Worm (Caenorhabditis elegans) whole organism, late embryonic: Measurements from ENCODE around the gene C33G3.5.
A peak's percentile ranks its signal among the peaks of the same experiment; 100 is the strongest.

Experiments used
- C08G9.2 ChIP-seq: sonication (generic microtip); optimal IDR thresholded peaks from 2 replicates; lab custom pipeline; 2016; ENCODE audit warnings: mild to moderate bottlenecking, missing genetic modification characterization, moderate library complexity, missing compliant biosample characterization
- C38D4.7 ChIP-seq: fragments of 200-800 bp; sonication (Bioruptor generic); optimal IDR thresholded peaks from 2 replicates; lab custom pipeline; 2018; ENCODE audit warnings: mild to moderate bottlenecking, missing genetic modification characterization, moderate library complexity, missing compliant biosample characterization
- F13H6.1 ChIP-seq: sonication (generic microtip); optimal IDR thresholded peaks from 2 replicates; lab custom pipeline; 2016; ENCODE audit warnings: missing genetic modification characterization, missing compliant biosample characterization
- K02D7.2 ChIP-seq: sonication (generic microtip); optimal IDR thresholded peaks from 2 replicates; lab custom pipeline; 2017; ENCODE audit warnings: mild to moderate bottlenecking, missing genetic modification characterization, missing compliant biosample characterization
- K09A11.1 ChIP-seq: sonication (generic microtip); optimal IDR thresholded peaks from 2 replicates; lab custom pipeline; 2017; ENCODE audit warnings: antibody characterized with exemption, mild to moderate bottlenecking, missing genetic modification characterization, missing compliant biosample characterization; ENCODE audit not compliant: insufficient read depth
- T23F11.4 ChIP-seq: fragments of 200-800 bp; sonication (Bioruptor generic); optimal IDR thresholded peaks from 2 replicates; lab custom pipeline; 2018; ENCODE audit warnings: mild to moderate bottlenecking, missing genetic modification characterization, missing compliant biosample characterization
- ama-1 ChIP-seq: fragments of 150-350 bp; optimal IDR thresholded peaks from 2 replicates; lab custom pipeline; 2014
- ceh-18 ChIP-seq: sonication (generic microtip); optimal IDR thresholded peaks from 2 replicates; lab custom pipeline; 2016; ENCODE audit warnings: missing genetic modification characterization, missing compliant biosample characterization
- ceh-19 ChIP-seq: fragments of 200-800 bp; sonication (Bioruptor generic); optimal IDR thresholded peaks from 2 replicates; lab custom pipeline; 2018; ENCODE audit warnings: mild to moderate bottlenecking, missing genetic modification characterization, missing compliant biosample characterization
- ceh-34 ChIP-seq: sonication (generic microtip); optimal IDR thresholded peaks from 2 replicates; lab custom pipeline; 2016; ENCODE audit warnings: mild to moderate bottlenecking, missing genetic modification characterization, missing compliant biosample characterization
- ceh-45 ChIP-seq: fragments of 200-800 bp; sonication (Bioruptor generic); IDR thresholded peaks from 2 replicates; pipeline ENCODE4 v1.3.6; 2022; ENCODE audit warnings: missing genetic modification reagents, missing genetic modification characterization, missing compliant biosample characterization
- ceh-6 ChIP-seq: fragments of 200-800 bp; sonication (Bioruptor generic); optimal IDR thresholded peaks from 2 replicates; lab custom pipeline; 2018; ENCODE audit warnings: mild to moderate bottlenecking, missing genetic modification characterization, missing compliant biosample characterization
- ceh-9 ChIP-seq: sonication (generic microtip); optimal IDR thresholded peaks from 2 replicates; lab custom pipeline; 2016; ENCODE audit warnings: mild to moderate bottlenecking, missing genetic modification characterization, inconsistent platforms, missing compliant biosample characterization
- che-1 ChIP-seq: sonication (generic microtip); optimal IDR thresholded peaks from 2 replicates; lab custom pipeline; 2016; ENCODE audit warnings: mild to moderate bottlenecking, missing genetic modification characterization, missing compliant biosample characterization
- dve-1 ChIP-seq: sonication (generic microtip); optimal IDR thresholded peaks from 2 replicates; lab custom pipeline; 2017; ENCODE audit warnings: antibody characterized with exemption, mild to moderate bottlenecking, missing genetic modification characterization, missing compliant biosample characterization
- elt-2 ChIP-seq: sonication (generic microtip); optimal IDR thresholded peaks from 2 replicates; lab custom pipeline; 2016; ENCODE audit warnings: missing genetic modification reagents, missing genetic modification characterization, missing compliant biosample characterization
- ets-4 ChIP-seq: sonication (generic microtip); optimal IDR thresholded peaks from 2 replicates; lab custom pipeline; 2016; ENCODE audit warnings: missing genetic modification characterization, missing compliant biosample characterization
- eyg-1 ChIP-seq: sonication (generic microtip); optimal IDR thresholded peaks from 2 replicates; lab custom pipeline; 2016; ENCODE audit warnings: missing genotype, missing genetic modification characterization, missing compliant biosample characterization
- fax-1 ChIP-seq: sonication (generic microtip); optimal IDR thresholded peaks from 2 replicates; lab custom pipeline; 2016; ENCODE audit warnings: missing genotype, missing genetic modification characterization, missing compliant biosample characterization
- fkh-6 ChIP-seq: sonication (generic microtip); optimal IDR thresholded peaks from 2 replicates; lab custom pipeline; 2016; ENCODE audit warnings: missing genetic modification characterization, missing compliant biosample characterization
- gmeb-2 ChIP-seq: sonication (generic microtip); optimal IDR thresholded peaks from 2 replicates; lab custom pipeline; 2016; ENCODE audit warnings: missing genetic modification characterization, inconsistent platforms, missing compliant biosample characterization
- hlh-15 ChIP-seq: sonication (generic microtip); optimal IDR thresholded peaks from 2 replicates; lab custom pipeline; 2016; ENCODE audit warnings: missing genetic modification characterization, missing compliant biosample characterization
- hlh-30 ChIP-seq: sonication (generic microtip); optimal IDR thresholded peaks from 2 replicates; lab custom pipeline; 2017; ENCODE audit warnings: antibody characterized with exemption, missing genetic modification characterization, missing compliant biosample characterization; ENCODE audit not compliant: insufficient read depth
- hlh-6 ChIP-seq: sonication (generic microtip); optimal IDR thresholded peaks from 2 replicates; lab custom pipeline; 2016; ENCODE audit warnings: missing genotype, missing genetic modification characterization, missing compliant biosample characterization
- hlh-8 ChIP-seq: sonication (generic microtip); optimal IDR thresholded peaks from 2 replicates; lab custom pipeline; 2016; ENCODE audit warnings: missing genotype, missing genetic modification characterization, missing compliant biosample characterization
- lim-6 ChIP-seq: sonication (generic microtip); optimal IDR thresholded peaks from 2 replicates; lab custom pipeline; 2016; ENCODE audit warnings: missing genetic modification characterization, missing compliant biosample characterization
- lin-11 ChIP-seq: fragments of 200-800 bp; sonication (Bioruptor generic); optimal IDR thresholded peaks from 2 replicates; lab custom pipeline; 2018; ENCODE audit warnings: mild to moderate bottlenecking, missing genetic modification characterization, missing compliant biosample characterization
- madf-2 ChIP-seq: sonication (generic microtip); optimal IDR thresholded peaks from 2 replicates; lab custom pipeline; 2017; ENCODE audit warnings: missing genetic modification characterization, missing compliant biosample characterization
- mec-3 ChIP-seq: sonication (generic microtip); optimal IDR thresholded peaks from 2 replicates; lab custom pipeline; 2016; ENCODE audit warnings: borderline replicate concordance, missing genetic modification characterization, missing compliant biosample characterization
- nhr-232 ChIP-seq: sonication (generic microtip); optimal IDR thresholded peaks from 2 replicates; lab custom pipeline; 2016; ENCODE audit warnings: missing genetic modification characterization, missing compliant biosample characterization
- npax-4 ChIP-seq: sonication (generic microtip); optimal IDR thresholded peaks from 2 replicates; lab custom pipeline; 2016; ENCODE audit warnings: missing genetic modification characterization, missing compliant biosample characterization
- pag-3 ChIP-seq: sonication (generic microtip); optimal IDR thresholded peaks from 2 replicates; lab custom pipeline; 2016; ENCODE audit warnings: missing compliant biosample characterization, missing genetic modification characterization, borderline replicate concordance
- pat-9 ChIP-seq: fragments of 200-800 bp; sonication (Bioruptor generic); optimal IDR thresholded peaks from 2 replicates; lab custom pipeline; 2018; ENCODE audit warnings: mild to moderate bottlenecking, missing genetic modification characterization, moderate library complexity, missing compliant biosample characterization
- pax-1 ChIP-seq: fragments of 150-350 bp; optimal IDR thresholded peaks from 2 replicates; lab custom pipeline; 2014; ENCODE audit warnings: missing biosample characterization, missing genetic modification characterization
- pha-2 ChIP-seq: sonication (generic microtip); optimal IDR thresholded peaks from 2 replicates; lab custom pipeline; 2017; ENCODE audit warnings: mild to moderate bottlenecking, missing genetic modification characterization, missing compliant biosample characterization
- pha-4 ChIP-seq: fragments of 150-350 bp; optimal IDR thresholded peaks from 2 replicates; lab custom pipeline; 2018; ENCODE audit warnings: missing biosample characterization, missing genetic modification reagents, missing genetic modification characterization
- pqm-1 ChIP-seq: sonication (generic microtip); optimal IDR thresholded peaks from 2 replicates; lab custom pipeline; 2016; ENCODE audit warnings: missing genetic modification characterization, missing compliant biosample characterization
- pros-1 ChIP-seq: fragments of 150-350 bp; optimal IDR thresholded peaks from 2 replicates; lab custom pipeline; 2014; ENCODE audit warnings: missing biosample characterization, missing genetic modification reagents, missing genetic modification characterization
- ref-2 ChIP-seq: sonication (generic microtip); optimal IDR thresholded peaks from 2 replicates; lab custom pipeline; 2016; ENCODE audit warnings: missing genetic modification characterization, missing compliant biosample characterization
- sdc-2 ChIP-seq: sonication (generic microtip); optimal IDR thresholded peaks from 2 replicates; lab custom pipeline; 2016; ENCODE audit warnings: missing genotype, missing genetic modification characterization, missing compliant biosample characterization
- sox-2 ChIP-seq: fragments of 200-800 bp; sonication (Bioruptor generic); IDR thresholded peaks from 2 replicates; pipeline ENCODE4 v1.3.6; 2022; ENCODE audit warnings: missing genetic modification reagents, missing genetic modification characterization, missing compliant biosample characterization
- tbx-2 ChIP-seq: sonication (generic microtip); optimal IDR thresholded peaks from 2 replicates; lab custom pipeline; 2016; ENCODE audit warnings: missing genetic modification characterization, missing compliant biosample characterization
- tbx-7 ChIP-seq: sonication (generic microtip); optimal IDR thresholded peaks from 2 replicates; lab custom pipeline; 2016; ENCODE audit warnings: missing genotype, missing genetic modification characterization, missing compliant biosample characterization
- unc-3 ChIP-seq, 2 experiments: fragments of 200-800 bp in 1 of 2; sonication (Bioruptor generic) in 1 of 2; sonication (generic microtip) in 1 of 2; conservative IDR thresholded peaks in 1 of 2; optimal IDR thresholded peaks in 1 of 2; 2 replicates each; pipeline versions ENCODE4 v1.3.6 to Lab custom; 2016 to 2022; ENCODE audit warnings: missing compliant biosample characterization in 2 of 2, missing genetic modification characterization in 2 of 2, missing genetic modification reagents in 1 of 2
- unc-86 ChIP-seq: sonication (generic microtip); optimal IDR thresholded peaks from 2 replicates; lab custom pipeline; 2016; ENCODE audit warnings: missing genetic modification characterization, missing compliant biosample characterization
- zip-5 ChIP-seq: sonication (generic microtip); optimal IDR thresholded peaks from 2 replicates; lab custom pipeline; 2016; ENCODE audit warnings: missing genetic modification characterization, missing compliant biosample characterization

Gene C33G3.5

ce11 chrX:14115480-14116161 is 37.1 kb upstream of the C33G3.5 start, which contains the start of gene F28H6.7 (continued):
- TF ChIP-seq sdc-2 (tag; lab: Kevin White, UChicago) (peak; percentile 89), unc-86 (tag; lab: Kevin White, UChicago) (peak; percentile 84), che-1 (tag; lab: Kevin White, UChicago) (peak; percentile 93), pha-4 (tag; lab: Kevin White, UChicago) (no peak), ama-1 (lab: Kevin White, UChicago) (no peak), K09A11.1 (tag; lab: Kevin White, UChicago) (peak; percentile 79), gmeb-2 (tag; lab: Kevin White, UChicago) (peak; percentile 87), hlh-30 (peak; percentile 19), zip-5 (tag; lab: Kevin White, UChicago) (peak; percentile 59), ceh-34 (tag; lab: Kevin White, UChicago) (peak; percentile 85), hlh-15 (tag; lab: Kevin White, UChicago) (peak; percentile 74), ceh-18 (tag; lab: Kevin White, UChicago) (peak; percentile 68), sox-2 (GFP tag; lab: Robert Waterston, UW) (peak; percentile 94), ceh-6 (peak; percentile 90), dve-1 (tag; lab: Kevin White, UChicago) (peak; percentile 78), lin-11 (tag; lab: Kevin White, UChicago) (peak; percentile 91), nhr-232 (tag; lab: Kevin White, UChicago) (peak; percentile 95), C08G9.2 (tag; lab: Kevin White, UChicago) (peak; percentile 78), ceh-45 (GFP tag; lab: Robert Waterston, UW) (peak; percentile 95), ceh-19 (peak; percentile 92), tbx-7 (peak; percentile 45), pax-1 (tag; lab: Kevin White, UChicago) (no peak), pha-2 (tag; lab: Kevin White, UChicago) (peak; percentile 85), K02D7.2 (tag; lab: Kevin White, UChicago) (peak; percentile 76), ceh-9 (tag; lab: Kevin White, UChicago) (peak; percentile 84), pat-9 (tag; lab: Kevin White, UChicago) (peak; percentile 91), hlh-6 (tag; lab: Kevin White, UChicago) (peak; percentile 94), pqm-1 (tag; lab: Kevin White, UChicago) (peak; percentile 71), mec-3 (no peak), C38D4.7 (GFP tag; lab: Kevin White, UChicago) (peak; percentile 90), elt-2 (peak; percentile 97), ets-4 (peak; percentile 47), fax-1 (tag; lab: Kevin White, UChicago) (peak; percentile 80), madf-2 (peak; percentile 75), tbx-2 (tag; lab: Kevin White, UChicago) (peak; percentile 85), eyg-1 (tag; lab: Kevin White, UChicago) (peak; percentile 85), ref-2 (tag; lab: Kevin White, UChicago) (peak; percentile 86), pag-3 (tag; lab: Kevin White, UChicago) (peak; percentile 3), pros-1 (tag; lab: Kevin White, UChicago) (no peak), unc-3 (GFP tag; conservative IDR thresholded peaks at IDR 0.05; lab: Robert Waterston, UW) (peak; percentile 92), unc-3 (tag; optimal IDR thresholded peaks at IDR 0.05; lab: Kevin White, UChicago) (peak; percentile 76), T23F11.4 (peak; percentile 85), npax-4 (tag; lab: Kevin White, UChicago) (peak; percentile 80), fkh-6 (tag; lab: Kevin White, UChicago) (peak; percentile 94), F13H6.1 (tag; lab: Kevin White, UChicago) (peak; percentile 69), lim-6 (tag; lab: Kevin White, UChicago) (peak; percentile 78), hlh-8 (peak; percentile 41)
